Worm (Caenorhabditis elegans) whole organism, early embryonic: ENCODE results near the gene T22B2.3.
A peak's percentile ranks its signal among the peaks of the same experiment; 100 is the strongest.

ENCODE experiments used
- B0310.2 ChIP-seq: sonication (generic microtip); optimal IDR thresholded peaks from 2 replicates; lab custom pipeline; 2016; ENCODE audit warnings: mild to moderate bottlenecking, missing genetic modification characterization, missing compliant biosample characterization
- F13C5.2 ChIP-seq: sonication (generic microtip); optimal IDR thresholded peaks from 2 replicates; lab custom pipeline; 2017; ENCODE audit warnings: mild to moderate bottlenecking, missing genetic modification characterization, inconsistent platforms, missing compliant biosample characterization
- aly-1 ChIP-seq: sonication (generic microtip); optimal IDR thresholded peaks from 2 replicates; lab custom pipeline; 2016; ENCODE audit warnings: missing genetic modification characterization, missing compliant biosample characterization
- ama-1 ChIP-seq: fragments of 150-350 bp; optimal IDR thresholded peaks from 2 replicates; lab custom pipeline; 2014
- ceh-13 ChIP-seq: fragments of 200-800 bp; sonication (Bioruptor generic); optimal IDR thresholded peaks from 2 replicates; lab custom pipeline; 2018; ENCODE audit warnings: mild to moderate bottlenecking, missing genetic modification characterization, missing compliant biosample characterization
- ceh-36 ChIP-seq: sonication (generic microtip); optimal IDR thresholded peaks from 2 replicates; lab custom pipeline; 2016; ENCODE audit warnings: missing genetic modification characterization, inconsistent platforms, missing compliant biosample characterization
- ets-7 ChIP-seq: sonication (generic microtip); optimal IDR thresholded peaks from 2 replicates; lab custom pipeline; 2016; ENCODE audit warnings: missing genotype, missing genetic modification characterization, missing compliant biosample characterization
- flt-1 ChIP-seq: fragments of 200-800 bp; sonication (Bioruptor generic); IDR thresholded peaks from 2 replicates; pipeline ENCODE4 v1.3.6; 2022; ENCODE audit warnings: missing genetic modification characterization, missing compliant biosample characterization
- hmbx-1 ChIP-seq: sonication (generic microtip); optimal IDR thresholded peaks from 2 replicates; lab custom pipeline; 2016; ENCODE audit warnings: mild to moderate bottlenecking, missing genetic modification characterization, missing compliant biosample characterization
- hmg-4 ChIP-seq: fragments of 200-800 bp; sonication (Bioruptor generic); optimal IDR thresholded peaks from 2 replicates; lab custom pipeline; 2018; ENCODE audit warnings: mild to moderate bottlenecking, missing genetic modification characterization, missing compliant biosample characterization
- hnd-1 ChIP-seq: sonication (generic microtip); optimal IDR thresholded peaks from 2 replicates; lab custom pipeline; 2016; ENCODE audit warnings: missing genetic modification characterization, missing compliant biosample characterization
- pes-1 ChIP-seq: fragments of 200-800 bp; sonication (Bioruptor generic); IDR thresholded peaks from 2 replicates; pipeline ENCODE4 v1.3.6; 2022; ENCODE audit warnings: missing genetic modification reagents, missing genetic modification characterization, missing compliant biosample characterization
- scrt-1 ChIP-seq: fragments of 200-800 bp; sonication (Bioruptor generic); IDR thresholded peaks from 2 replicates; pipeline ENCODE4 v1.3.6; 2022; ENCODE audit warnings: missing genetic modification characterization, missing compliant biosample characterization
- sea-1 ChIP-seq: fragments of 200-800 bp; sonication (Bioruptor generic); conservative IDR thresholded peaks from 2 replicates; pipeline ENCODE4 v1.3.6; 2022; ENCODE audit warnings: missing genetic modification characterization, missing compliant biosample characterization
- tbx-11 ChIP-seq: fragments of 200-800 bp; sonication (Bioruptor generic); IDR thresholded peaks from 2 replicates; pipeline ENCODE4 v1.3.6; 2022; ENCODE audit warnings: missing genetic modification characterization, missing compliant biosample characterization
- tbx-37 ChIP-seq: fragments of 200-800 bp; sonication (Bioruptor generic); conservative IDR thresholded peaks from 2 replicates; pipeline ENCODE4 v1.3.6; 2022; ENCODE audit warnings: missing genetic modification reagents, missing genetic modification characterization, missing compliant biosample characterization
- tra-4 ChIP-seq: sonication (generic microtip); optimal IDR thresholded peaks from 2 replicates; lab custom pipeline; 2017; ENCODE audit warnings: missing genetic modification characterization, missing compliant biosample characterization

The T22B2.3 gene

ce11 chrX:3895577-3895976, 21.5 kb upstream of the T22B2.3 start, which contains the start of gene F47F2.3:
Gene F47F2.3, minus strand, starts transcription at chrX:3895677.
- TF ChIP-seq hmg-4 (GFP tag; lab: Kevin White, UChicago): no peak
- no peak for TF ChIP-seq ama-1 (lab: Kevin White, UChicago)
- no peak for TF ChIP-seq pes-1
- TF ChIP-seq ceh-13 (GFP tag; lab: Kevin White, UChicago): no peak
- TF ChIP-seq tbx-11 (GFP tag; lab: Robert Waterston, UW): no peak
- TF ChIP-seq hmbx-1 (tag; lab: Kevin White, UChicago): no peak
- no peak for TF ChIP-seq aly-1 (tag; lab: Kevin White, UChicago)

- TF ChIP-seq F13C5.2 (tag; lab: Kevin White, UChicago) (no peak), ets-7 (tag; lab: Kevin White, UChicago) (no peak), scrt-1 (GFP tag; lab: Robert Waterston, UW) (no peak), ceh-36 (tag; lab: Kevin White, UChicago) (no peak), ceh-13 (GFP tag; lab: Kevin White, UChicago) (no peak), hmbx-1 (tag; lab: Kevin White, UChicago) (no peak)
These were observed 18.6 kb upstream of the T22B2.3 start for ce11 chrX:3898255-3899177.

ce11 chrX:3900715-3901114, 16.4 kb upstream of the T22B2.3 start:
- no peak for TF ChIP-seq ceh-36 (tag; lab: Kevin White, UChicago)
- TF ChIP-seq ama-1 (lab: Kevin White, UChicago): no peak
- no peak for TF ChIP-seq aly-1 (tag; lab: Kevin White, UChicago)

- no peak for TF ChIP-seq ama-1 (lab: Kevin White, UChicago)
- TF ChIP-seq ceh-36 (tag; lab: Kevin White, UChicago): no peak
- TF ChIP-seq scrt-1 (GFP tag; lab: Robert Waterston, UW): no peak
- no peak for TF ChIP-seq tbx-37
- no peak for TF ChIP-seq tbx-11 (GFP tag; lab: Robert Waterston, UW)
- no peak for TF ChIP-seq ceh-13 (GFP tag; lab: Kevin White, UChicago)
- TF ChIP-seq flt-1 (GFP tag; lab: Robert Waterston, UW): no peak
- TF ChIP-seq aly-1 (tag; lab: Kevin White, UChicago): no peak
- TF ChIP-seq F13C5.2 (tag; lab: Kevin White, UChicago): no peak
- TF ChIP-seq ets-7 (tag; lab: Kevin White, UChicago): no peak
- TF ChIP-seq sea-1 (GFP tag; lab: Robert Waterston, UW): no peak
- TF ChIP-seq hmg-4 (GFP tag; lab: Kevin White, UChicago): no peak
- no peak for TF ChIP-seq pes-1
- TF ChIP-seq hnd-1: no peak
- no peak for TF ChIP-seq B0310.2
- no peak for TF ChIP-seq hmbx-1 (tag; lab: Kevin White, UChicago)
- no peak for TF ChIP-seq tra-4
These were observed 15.7 kb upstream of the T22B2.3 start for ce11 chrX:3901389-3901788.

ce11 chrX:3904568-3904967, 12.5 kb upstream of the T22B2.3 start, which contains the start of gene sup-12:
Gene sup-12, plus strand, starts transcription at chrX:3904584.
- TF ChIP-seq ceh-13 (GFP tag; lab: Kevin White, UChicago): no peak
- no peak for TF ChIP-seq hmg-4 (GFP tag; lab: Kevin White, UChicago)
- no peak for TF ChIP-seq ets-7 (tag; lab: Kevin White, UChicago)
- no peak for TF ChIP-seq ceh-36 (tag; lab: Kevin White, UChicago)
- TF ChIP-seq B0310.2: no peak
- TF ChIP-seq tra-4: no peak
- TF ChIP-seq ama-1 (lab: Kevin White, UChicago): no peak
- no peak for TF ChIP-seq flt-1 (GFP tag; lab: Robert Waterston, UW)
- no peak for TF ChIP-seq hnd-1
- no peak for TF ChIP-seq tbx-11 (GFP tag; lab: Robert Waterston, UW)
- TF ChIP-seq pes-1: no peak

- TF ChIP-seq ceh-13 (GFP tag; lab: Kevin White, UChicago): no peak
- TF ChIP-seq tbx-37: no peak
- no peak for TF ChIP-seq flt-1 (GFP tag; lab: Robert Waterston, UW)
- TF ChIP-seq ama-1 (lab: Kevin White, UChicago): no peak
- no peak for TF ChIP-seq pes-1
- no peak for TF ChIP-seq B0310.2
- TF ChIP-seq sea-1 (GFP tag; lab: Robert Waterston, UW): no peak
- TF ChIP-seq hnd-1: no peak
- TF ChIP-seq hmbx-1 (tag; lab: Kevin White, UChicago): no peak
- TF ChIP-seq tbx-11 (GFP tag; lab: Robert Waterston, UW): no peak
- no peak for TF ChIP-seq hmg-4 (GFP tag; lab: Kevin White, UChicago)
- TF ChIP-seq ets-7 (tag; lab: Kevin White, UChicago): no peak
- TF ChIP-seq aly-1 (tag; lab: Kevin White, UChicago): no peak
- TF ChIP-seq F13C5.2 (tag; lab: Kevin White, UChicago): no peak
- no peak for TF ChIP-seq ceh-36 (tag; lab: Kevin White, UChicago)
- no peak for TF ChIP-seq scrt-1 (GFP tag; lab: Robert Waterston, UW)
- no peak for TF ChIP-seq tra-4
These were observed 5.8 kb upstream of the T22B2.3 start, which contains the start of gene T22B2.5 for ce11 chrX:3911280-3911679. Gene T22B2.5, minus strand, starts transcription at chrX:3911380.

ce11 chrX:3914273-3914672, 2.8 kb upstream of the T22B2.3 start:
- TF ChIP-seq F13C5.2 (tag; lab: Kevin White, UChicago) (peak; percentile 42), ets-7 (tag; lab: Kevin White, UChicago) (no peak), tbx-11 (GFP tag; lab: Robert Waterston, UW) (peak; percentile 64), ama-1 (lab: Kevin White, UChicago) (no peak), pes-1 (peak; percentile 83), aly-1 (tag; lab: Kevin White, UChicago) (peak; percentile 55), hmg-4 (GFP tag; lab: Kevin White, UChicago) (peak; percentile 76), tbx-37 (peak; percentile 50; the same call in 1 of the 2 replicates), hnd-1 (peak; percentile 35), tra-4 (peak; percentile 49), hmbx-1 (tag; lab: Kevin White, UChicago) (peak; percentile 33), ceh-13 (GFP tag; lab: Kevin White, UChicago) (peak; percentile 49), B0310.2 (peak; percentile 75), scrt-1 (GFP tag; lab: Robert Waterston, UW) (peak; percentile 82), sea-1 (GFP tag; lab: Robert Waterston, UW) (peak; percentile 77; the same call in 1 of the 2 replicates), flt-1 (GFP tag; lab: Robert Waterston, UW) (peak; percentile 70), ceh-36 (tag; lab: Kevin White, UChicago) (peak; percentile 85)
